In genomic region chrIII:3820134-3820533, ce11 we compare ENCODE assay signal across 5 worm cellular contexts.
A peak's percentile ranks its signal among the peaks of the same experiment; 100 is the strongest.
TF ChIP-seq lines count a peak whose summit lies in the region.

No protein-coding gene starts in this region.

TF ChIP-seq in whole organism, L1 larva, 84 proteins besides CTCF, POLR2A, EP300 and RAD21 (continues in another document):
- no peak for TF ChIP-seq ceh-8 (GFP tag; optimal IDR thresholded peaks at IDR 0.05; lab: Kevin White, UChicago)
- peak; percentile 41 to 66 (median 42) for TF ChIP-seq dpl-1 (GFP tag; optimal IDR thresholded peaks at IDR 0.05; lab: Kevin White, UChicago)
- peak; percentile 92 for TF ChIP-seq lin-14 (GFP tag; optimal IDR thresholded peaks at IDR 0.05; lab: Kevin White, UChicago)
- no peak for TF ChIP-seq vab-15 (tag; optimal IDR thresholded peaks at IDR 0.05; lab: Kevin White, UChicago)
- peak in 1 of 2 experiments; percentile 74 for TF ChIP-seq mdl-1 (tag; optimal IDR thresholded peaks at IDR 0.05; lab: Kevin White, UChicago)
- peak in 1 of 2 experiments; percentile 36 for TF ChIP-seq ztf-11 (tag; optimal IDR thresholded peaks at IDR 0.05; lab: Kevin White, UChicago)
- no peak for TF ChIP-seq aha-1 (tag; optimal IDR thresholded peaks at IDR 0.05; lab: Kevin White, UChicago)
- no peak for TF ChIP-seq lir-3 (tag; optimal IDR thresholded peaks at IDR 0.05; lab: Kevin White, UChicago; ENCODE audit: poor library complexity)
- no peak for TF ChIP-seq mef-2 (tag; optimal IDR thresholded peaks at IDR 0.05; lab: Kevin White, UChicago)
- peak; percentile 62 for TF ChIP-seq fkh-8 (tag; optimal IDR thresholded peaks at IDR 0.05; lab: Kevin White, UChicago)
- TF ChIP-seq nhr-19 (GFP tag; conservative IDR thresholded peaks at IDR 0.05; lab: Robert Waterston, UW), result peak; percentile 50
- peak; percentile 75 for TF ChIP-seq nhr-20 (tag; optimal IDR thresholded peaks at IDR 0.05; lab: Kevin White, UChicago)
- no peak for TF ChIP-seq ceh-90 (tag; optimal IDR thresholded peaks at IDR 0.05; lab: Kevin White, UChicago)
- TF ChIP-seq snpc-4 (tag; optimal IDR thresholded peaks at IDR 0.05; lab: Kevin White, UChicago), result no peak
- TF ChIP-seq unc-86 (tag; optimal IDR thresholded peaks at IDR 0.05; lab: Kevin White, UChicago), result peak; percentile 44
- TF ChIP-seq unc-98 (GFP tag; IDR thresholded peaks at IDR 0.05; lab: Robert Waterston, UW), result no peak
- TF ChIP-seq xbp-1 (tag; optimal IDR thresholded peaks at IDR 0.05; lab: Kevin White, UChicago), result peak; percentile 56
- no peak for TF ChIP-seq ces-1 (GFP tag; optimal IDR thresholded peaks at IDR 0.05; lab: Kevin White, UChicago)

TF ChIP-seq in whole organism, L3 larva, 47 proteins besides CTCF, POLR2A, EP300 and RAD21:
- TF ChIP-seq R02D3.7 (tag; optimal IDR thresholded peaks at IDR 0.05; lab: Kevin White, UChicago), result peak; percentile 22
- peak; percentile 77 for TF ChIP-seq pha-4 (tag; optimal IDR thresholded peaks at IDR 0.05; lab: Kevin White, UChicago)
- TF ChIP-seq egl-5 (tag; optimal IDR thresholded peaks at IDR 0.05; lab: Kevin White, UChicago), result no peak
- peak; percentile 44 for TF ChIP-seq elt-2 (tag; optimal IDR thresholded peaks at IDR 0.05; lab: Kevin White, UChicago)
- TF ChIP-seq pqm-1 (tag; optimal IDR thresholded peaks at IDR 0.05; lab: Kevin White, UChicago), result peak; percentile 54
- peak; percentile 19 for TF ChIP-seq lin-39 (tag; optimal IDR thresholded peaks at IDR 0.05; lab: Kevin White, UChicago)
- peak; percentile 27 for TF ChIP-seq skn-1 (tag; optimal IDR thresholded peaks at IDR 0.05; lab: Kevin White, UChicago)
- TF ChIP-seq nhr-43 (tag; optimal IDR thresholded peaks at IDR 0.05; lab: Kevin White, UChicago; ENCODE audit: poor library complexity, severe bottlenecking), result no peak
- TF ChIP-seq nhr-25 (tag; optimal IDR thresholded peaks at IDR 0.05; lab: Kevin White, UChicago), result peak; percentile 64
- peak; percentile 78 for TF ChIP-seq nhr-23 (tag; optimal IDR thresholded peaks at IDR 0.05; lab: Kevin White, UChicago)
- no peak for TF ChIP-seq elt-3 (tag; optimal IDR thresholded peaks at IDR 0.05; lab: Kevin White, UChicago)
- peak; percentile 81 for TF ChIP-seq nfya-1 (tag; optimal IDR thresholded peaks at IDR 0.05; lab: Kevin White, UChicago; ENCODE audit: insufficient read depth)
- TF ChIP-seq ceh-16 (tag; optimal IDR thresholded peaks at IDR 0.05; lab: Kevin White, UChicago), result no peak
- peak; percentile 80 for TF ChIP-seq hmg-11 (tag; optimal IDR thresholded peaks at IDR 0.05; lab: Kevin White, UChicago)
- peak; percentile 57 for TF ChIP-seq lin-15B (tag; optimal IDR thresholded peaks at IDR 0.05; lab: Kevin White, UChicago)
- peak; percentile 56 for TF ChIP-seq snpc-4 (tag; optimal IDR thresholded peaks at IDR 0.05; lab: Kevin White, UChicago)
TF ChIP-seq in whole organism, L3 larva: peak in this region for 12.

TF ChIP-seq in whole organism, early embryonic, 17 proteins besides CTCF, POLR2A, EP300 and RAD21:
- TF ChIP-seq tbx-37 (GFP tag; conservative IDR thresholded peaks at IDR 0.05; lab: Robert Waterston, UW) (no peak), tbx-11 (GFP tag; IDR thresholded peaks at IDR 0.05; lab: Robert Waterston, UW) (no peak), ceh-13 (GFP tag; optimal IDR thresholded peaks at IDR 0.05; lab: Kevin White, UChicago) (no peak), ama-1 (optimal IDR thresholded peaks at IDR 0.05; lab: Kevin White, UChicago) (no peak), ceh-36 (tag; optimal IDR thresholded peaks at IDR 0.05; lab: Kevin White, UChicago) (no peak), ets-7 (tag; optimal IDR thresholded peaks at IDR 0.05; lab: Kevin White, UChicago) (no peak), pes-1 (GFP tag; IDR thresholded peaks at IDR 0.05; lab: Robert Waterston, UW) (no peak), aly-1 (tag; optimal IDR thresholded peaks at IDR 0.05; lab: Kevin White, UChicago) (peak; percentile 36), tra-4 (tag; optimal IDR thresholded peaks at IDR 0.05; lab: Kevin White, UChicago) (no peak), flt-1 (GFP tag; IDR thresholded peaks at IDR 0.05; lab: Robert Waterston, UW) (no peak), hmg-4 (GFP tag; optimal IDR thresholded peaks at IDR 0.05; lab: Kevin White, UChicago) (peak; percentile 74), sea-1 (GFP tag; conservative IDR thresholded peaks at IDR 0.05; lab: Robert Waterston, UW) (no peak), B0310.2 (tag; optimal IDR thresholded peaks at IDR 0.05; lab: Kevin White, UChicago) (no peak), scrt-1 (GFP tag; IDR thresholded peaks at IDR 0.05; lab: Robert Waterston, UW) (no peak), hmbx-1 (tag; optimal IDR thresholded peaks at IDR 0.05; lab: Kevin White, UChicago) (no peak), F13C5.2 (tag; optimal IDR thresholded peaks at IDR 0.05; lab: Kevin White, UChicago) (peak; percentile 20), hnd-1 (tag; optimal IDR thresholded peaks at IDR 0.05; lab: Kevin White, UChicago) (no peak)
TF ChIP-seq in whole organism, early embryonic: peak in this region for 3.

TF ChIP-seq in whole organism, midembryonic, 9 proteins besides CTCF, POLR2A, EP300 and RAD21:
- TF ChIP-seq ztf-23 (GFP tag; IDR thresholded peaks at IDR 0.05; lab: Robert Waterston, UW), result peak; percentile 45; the same call in 1 of the 2 replicates
- TF ChIP-seq tab-1 (GFP tag; IDR thresholded peaks at IDR 0.05; lab: Robert Waterston, UW), result 0 out of 2 replicates have a peak, but pooled peaks have one; percentile 28
- TF ChIP-seq cog-1 (tag; optimal IDR thresholded peaks at IDR 0.05; lab: Kevin White, UChicago), result peak; percentile 46
- TF ChIP-seq ref-1 (GFP tag; conservative IDR thresholded peaks at IDR 0.05; lab: Robert Waterston, UW), result no peak

TF ChIP-seq in whole organism, young adult, 124 proteins besides CTCF, POLR2A, EP300 and RAD21:
- TF ChIP-seq unc-62 (GFP tag; optimal IDR thresholded peaks at IDR 0.05; lab: Kevin White, UChicago) (no peak), ets-4 (GFP tag; optimal IDR thresholded peaks at IDR 0.05; lab: Kevin White, UChicago) (peak; percentile 1), ztf-18 (tag; optimal IDR thresholded peaks at IDR 0.05; lab: Kevin White, UChicago) (peak; percentile 40), Y53G8AR.9 (GFP tag; conservative IDR thresholded peaks at IDR 0.05; lab: Robert Waterston, UW) (no peak), C06A6.2 (GFP tag; conservative IDR thresholded peaks at IDR 0.05; lab: Robert Waterston, UW) (0 out of 2 replicates have a peak, but pooled peaks have one; percentile 26), snpc-4 (GFP tag; optimal IDR thresholded peaks at IDR 0.05; lab: Kevin White, UChicago) (no peak), snpc-4 (tag; optimal IDR thresholded peaks at IDR 0.05; lab: Kevin White, UChicago) (peak in 3 of 4 experiments; percentile 8 to 67 (median 36)), lin-54 (GFP tag; optimal IDR thresholded peaks at IDR 0.05; lab: Kevin White, UChicago) (peak; percentile 36), ztf-6 (GFP tag; IDR thresholded peaks at IDR 0.05; lab: Robert Waterston, UW) (0 out of 2 replicates have a peak, but pooled peaks have one; percentile 40), K12H6.12 (tag; optimal IDR thresholded peaks at IDR 0.05; lab: Kevin White, UChicago) (peak; percentile 24), Y95B8A.8 (GFP tag; IDR thresholded peaks at IDR 0.05; lab: Robert Waterston, UW) (no peak), hlh-12 (tag; optimal IDR thresholded peaks at IDR 0.05; lab: Kevin White, UChicago) (no peak), zfh-2 (GFP tag; conservative IDR thresholded peaks at IDR 0.05; lab: Robert Waterston, UW) (peak; percentile 80), lin-35 (GFP tag; optimal IDR thresholded peaks at IDR 0.05; lab: Kevin White, UChicago) (peak in 1 of 3 experiments; percentile 55), rcor-1 (GFP tag; IDR thresholded peaks at IDR 0.05; lab: Robert Waterston, UW) (peak; percentile 48), egl-18 (GFP tag; IDR thresholded peaks at IDR 0.05; lab: Robert Waterston, UW) (no peak), B0261.1 (tag; optimal IDR thresholded peaks at IDR 0.05; lab: Kevin White, UChicago) (no peak), attf-5 (GFP tag; optimal IDR thresholded peaks at IDR 0.05; lab: Kevin White, UChicago) (peak; percentile 82), F10E7.11 (tag; optimal IDR thresholded peaks at IDR 0.05; lab: Kevin White, UChicago) (no peak), nhr-80 (tag; optimal IDR thresholded peaks at IDR 0.05; lab: Kevin White, UChicago) (peak; percentile 77), dox-1 (GFP tag; IDR thresholded peaks at IDR 0.05; lab: Robert Waterston, UW) (peak; percentile 80), nhr-90 (tag; optimal IDR thresholded peaks at IDR 0.05; lab: Kevin White, UChicago) (no peak), lin-40 (tag; optimal IDR thresholded peaks at IDR 0.05; lab: Kevin White, UChicago) (no peak), xnd-1 (tag; optimal IDR thresholded peaks at IDR 0.05; lab: Kevin White, UChicago) (no peak), mcd-1 (GFP tag; IDR thresholded peaks at IDR 0.05; lab: Robert Waterston, UW) (peak; percentile 34; the same call in 1 of the 2 replicates), attf-3 (GFP tag; conservative IDR thresholded peaks at IDR 0.05; lab: Robert Waterston, UW) (0 out of 2 replicates have a peak, but pooled peaks have one; percentile 23), dpl-1 (GFP tag; optimal IDR thresholded peaks at IDR 0.05; lab: Kevin White, UChicago) (no peak), madf-6 (GFP tag; IDR thresholded peaks at IDR 0.05; lab: Robert Waterston, UW) (0 out of 2 replicates have a peak, but pooled peaks have one; percentile 16), nfyb-1 (GFP tag; IDR thresholded peaks at IDR 0.05; lab: Robert Waterston, UW) (peak; percentile 67; the same call in 1 of the 2 replicates), egrh-3 (GFP tag; IDR thresholded peaks at IDR 0.05; lab: Robert Waterston, UW) (0 out of 2 replicates have a peak, but pooled peaks have one; percentile 29), hsf-1 (GFP tag; IDR thresholded peaks at IDR 0.05; lab: Robert Waterston, UW) (no peak), hmg-1.2 (GFP tag; IDR thresholded peaks at IDR 0.05; lab: Robert Waterston, UW) (peak; percentile 93), zim-3 (tag; optimal IDR thresholded peaks at IDR 0.05; lab: Kevin White, UChicago) (no peak), ceh-27 (GFP tag; optimal IDR thresholded peaks at IDR 0.05; lab: Kevin White, UChicago) (peak; percentile 45)
TF ChIP-seq in whole organism, young adult: peak in this region for 20.

Comparison
In these comparisons a context has a peak if more than half of its experiments do, and no peak if none do; other contexts are left out.
1. Of the 8 proteins assayed by ChIP-seq in both whole organism, young adult and whole organism, L1 larva: peak only in whole organism, young adult: snpc-4; only in whole organism, L1 larva: dpl-1, efl-1 and nhr-90; in both: none; in neither: 3; mixed calls (peak in some experiments, not most) for 1.